Fruit fly (Drosophila melanogaster) whole organism: ENCODE results near the gene Kua.

ENCODE experiments used
- EcR ChIP-seq, 2 experiments: fragments of >200 bp; optimal IDR thresholded peaks; 2 replicates each; lab custom pipeline; 2017; ENCODE audit warnings: missing biosample characterization in 2 of 2, missing genetic modification characterization in 2 of 2, missing genetic modification reagents in 2 of 2
- psq ChIP-seq: fragments of >200 bp; optimal IDR thresholded peaks from 2 replicates; lab custom pipeline; 2017

dm6 chr2L:20121233-20121551 is 23.8 kb downstream of the Kua start:
- TF ChIP-seq EcR (GFP tag; optimal IDR thresholded peaks at IDR 0.05; lab: Kevin White, UChicago): no peak
- no peak for TF ChIP-seq psq (lab: Kevin White, UChicago)
